Worm (Caenorhabditis elegans) whole organism, young adult: ENCODE measurements around the gene F47B10.3.

Experiments
- B0035.1 ChIP-seq: sonication (generic microtip); optimal IDR thresholded peaks from 2 replicates; lab custom pipeline; 2016; ENCODE audit warnings: missing genetic modification characterization, mild to moderate bottlenecking, missing compliant biosample characterization, missing genotype, missing genetic modification reagents
- B0336.3 ChIP-seq: fragments of 200-800 bp; sonication (Bioruptor generic); IDR thresholded peaks from 2 replicates; pipeline ENCODE4 v1.3.6; 2022; ENCODE audit warnings: missing genetic modification characterization, missing compliant biosample characterization
- C06A6.2 ChIP-seq: fragments of 200-800 bp; sonication (Bioruptor generic); conservative IDR thresholded peaks from 2 replicates; pipeline ENCODE4 v1.3.6; 2022; ENCODE audit warnings: missing genetic modification characterization, missing compliant biosample characterization
- C17E4.6 ChIP-seq: fragments of 200-800 bp; sonication (Bioruptor generic); IDR thresholded peaks from 2 replicates; pipeline ENCODE4 v1.3.6; 2022; ENCODE audit warnings: missing genetic modification reagents, missing genetic modification characterization, missing compliant biosample characterization
- F23B12.7 ChIP-seq: sonication (generic microtip); optimal IDR thresholded peaks from 2 replicates; lab custom pipeline; 2017; ENCODE audit warnings: missing genetic modification characterization, mild to moderate bottlenecking, missing compliant biosample characterization, antibody characterized with exemption, moderate library complexity; ENCODE audit not compliant: insufficient read depth
- K11D2.4 ChIP-seq: fragments of 200-800 bp; sonication (Bioruptor generic); IDR thresholded peaks from 2 replicates; pipeline ENCODE4 v1.3.6; 2022; ENCODE audit warnings: missing genetic modification reagents, missing genetic modification characterization, missing compliant biosample characterization
- K12H6.12 ChIP-seq: fragments of 200-800 bp; sonication (Bioruptor generic); optimal IDR thresholded peaks from 2 replicates; lab custom pipeline; 2018; ENCODE audit warnings: mild to moderate bottlenecking, missing genetic modification characterization, missing compliant biosample characterization
- Y67H2A.10 ChIP-seq: fragments of 200-800 bp; sonication (Bioruptor generic); conservative IDR thresholded peaks from 2 replicates; pipeline ENCODE4 v1.3.6; 2022; ENCODE audit warnings: missing genetic modification reagents, missing genetic modification characterization, missing compliant biosample characterization
- Y79H2A.3 ChIP-seq: fragments of 200-800 bp; sonication (Bioruptor generic); conservative IDR thresholded peaks from 2 replicates; pipeline ENCODE4 v1.3.6; 2022; ENCODE audit warnings: missing genetic modification reagents, missing genetic modification characterization, missing compliant biosample characterization
- Y95B8A.8 ChIP-seq: fragments of 200-800 bp; sonication (Bioruptor generic); IDR thresholded peaks from 2 replicates; pipeline ENCODE4 v1.3.6; 2022; ENCODE audit warnings: missing genetic modification reagents, missing genetic modification characterization, missing compliant biosample characterization
- ZK185.1 ChIP-seq: sonication (generic microtip); optimal IDR thresholded peaks from 2 replicates; lab custom pipeline; 2016; ENCODE audit warnings: mild to moderate bottlenecking, missing genetic modification characterization, missing compliant biosample characterization; ENCODE audit not compliant: poor library complexity, severe bottlenecking
- ama-1 ChIP-seq, 3 experiments: fragments of 150-350 bp in 1 of 3; sonication (generic microtip) in 2 of 3; optimal IDR thresholded peaks; 2 replicates each; lab custom pipeline; 2014 to 2018; ENCODE audit warnings: missing biosample characterization in 2 of 3, missing genetic modification characterization in 2 of 3, missing genetic modification reagents in 2 of 3
- aptf-3 ChIP-seq: fragments of 200-800 bp; sonication (Bioruptor generic); IDR thresholded peaks from 2 replicates; pipeline ENCODE4 v1.3.6; 2022; ENCODE audit warnings: missing genetic modification characterization, missing compliant biosample characterization
- athp-1 ChIP-seq: sonication (generic microtip); optimal IDR thresholded peaks from 2 replicates; lab custom pipeline; 2017; ENCODE audit warnings: mild to moderate bottlenecking, missing genetic modification characterization, missing compliant biosample characterization
- bed-2 ChIP-seq: fragments of 200-800 bp; sonication (Bioruptor generic); IDR thresholded peaks from 2 replicates; pipeline ENCODE4 v1.3.6; 2022; ENCODE audit warnings: missing genetic modification reagents, missing genetic modification characterization, missing compliant biosample characterization
- ceh-58 ChIP-seq: fragments of 200-800 bp; sonication (Bioruptor generic); IDR thresholded peaks from 2 replicates; pipeline ENCODE4 v1.3.6; 2022; ENCODE audit warnings: missing genetic modification characterization, missing compliant biosample characterization
- ceh-91 ChIP-seq: fragments of 200-800 bp; sonication (Bioruptor generic); IDR thresholded peaks from 2 replicates; pipeline ENCODE4 v1.3.6; 2022; ENCODE audit warnings: missing genetic modification reagents, missing genetic modification characterization, missing compliant biosample characterization
- chd-7 ChIP-seq: sonication (generic microtip); optimal IDR thresholded peaks from 2 replicates; lab custom pipeline; 2016; ENCODE audit warnings: mild to moderate bottlenecking, missing genetic modification characterization, moderate library complexity, missing compliant biosample characterization
- dox-1 ChIP-seq: fragments of 200-800 bp; sonication (Bioruptor generic); IDR thresholded peaks from 2 replicates; pipeline ENCODE4 v1.3.6; 2022; ENCODE audit warnings: missing genetic modification reagents, missing genetic modification characterization, missing compliant biosample characterization
- dpl-1 ChIP-seq: fragments of 150-350 bp; optimal IDR thresholded peaks from 2 replicates; lab custom pipeline; 2014; ENCODE audit warnings: missing biosample characterization, missing genetic modification reagents, missing genetic modification characterization
- egl-18 ChIP-seq: fragments of 200-800 bp; sonication (Bioruptor generic); IDR thresholded peaks from 2 replicates; pipeline ENCODE4 v1.3.6; 2022; ENCODE audit warnings: missing genetic modification reagents, missing genetic modification characterization, missing compliant biosample characterization
- egl-44 ChIP-seq: fragments of 200-800 bp; sonication (Bioruptor generic); IDR thresholded peaks from 2 replicates; pipeline ENCODE4 v1.3.6; 2022; ENCODE audit warnings: missing genetic modification reagents, missing genetic modification characterization, missing compliant biosample characterization
- ets-4 ChIP-seq: fragments of 200-800 bp; sonication (Bioruptor generic); optimal IDR thresholded peaks from 2 replicates; lab custom pipeline; 2018; ENCODE audit warnings: mild to moderate bottlenecking, missing genetic modification characterization, missing compliant biosample characterization
- hlh-26 ChIP-seq: fragments of 200-800 bp; sonication (Bioruptor generic); conservative IDR thresholded peaks from 2 replicates; pipeline ENCODE4 v1.3.6; 2022; ENCODE audit warnings: missing genetic modification reagents, missing genetic modification characterization, missing compliant biosample characterization
- hmg-1.2 ChIP-seq: fragments of 200-800 bp; sonication (Bioruptor generic); IDR thresholded peaks from 2 replicates; pipeline ENCODE4 v1.3.6; 2022; ENCODE audit warnings: missing genetic modification reagents, missing genetic modification characterization, missing compliant biosample characterization
- let-607 ChIP-seq, 2 experiments: fragments of 200-800 bp in 1 of 2; sonication (Bioruptor generic) in 1 of 2; sonication (generic microtip) in 1 of 2; optimal IDR thresholded peaks; 2 replicates each; lab custom pipeline; 2016 to 2018; ENCODE audit warnings: mild to moderate bottlenecking in 2 of 2, missing compliant biosample characterization in 2 of 2, missing genetic modification characterization in 2 of 2, moderate library complexity in 2 of 2, missing genotype in 1 of 2
- lin-40 ChIP-seq: sonication (generic microtip); optimal IDR thresholded peaks from 2 replicates; lab custom pipeline; 2016; ENCODE audit warnings: missing genetic modification characterization, mild to moderate bottlenecking, missing compliant biosample characterization, missing genotype, missing genetic modification reagents
- lsl-1 ChIP-seq: fragments of 200-800 bp; sonication (Bioruptor generic); optimal IDR thresholded peaks from 2 replicates; lab custom pipeline; 2018; ENCODE audit warnings: mild to moderate bottlenecking, missing genetic modification characterization, moderate library complexity, missing compliant biosample characterization
- madf-8 ChIP-seq: fragments of 200-800 bp; sonication (Bioruptor generic); conservative IDR thresholded peaks from 2 replicates; pipeline ENCODE4 v1.3.6; 2022; ENCODE audit warnings: missing genetic modification reagents, missing genetic modification characterization, missing compliant biosample characterization
- mes-4 ChIP-seq: sonication (generic microtip); optimal IDR thresholded peaks from 2 replicates; lab custom pipeline; 2016; ENCODE audit warnings: missing genotype, missing genetic modification characterization, missing compliant biosample characterization
- nfya-2 ChIP-seq: fragments of 200-800 bp; sonication (Bioruptor generic); IDR thresholded peaks from 2 replicates; pipeline ENCODE4 v1.3.6; 2022; ENCODE audit warnings: missing genetic modification reagents, missing genetic modification characterization, missing compliant biosample characterization
- nfyb-1 ChIP-seq: fragments of 200-800 bp; sonication (Bioruptor generic); IDR thresholded peaks from 2 replicates; pipeline ENCODE4 v1.3.6; 2022; ENCODE audit warnings: missing genetic modification reagents, missing genetic modification characterization, missing compliant biosample characterization
- nhr-80 ChIP-seq: sonication (generic microtip); optimal IDR thresholded peaks from 2 replicates; lab custom pipeline; 2016; ENCODE audit warnings: missing genetic modification characterization, missing compliant biosample characterization
- repo-1 ChIP-seq: sonication (generic microtip); optimal IDR thresholded peaks from 2 replicates; lab custom pipeline; 2017; ENCODE audit warnings: mild to moderate bottlenecking, missing genetic modification characterization, missing compliant biosample characterization
- tbp1 ChIP-seq: fragments of 200-800 bp; sonication (Bioruptor generic); optimal IDR thresholded peaks from 2 replicates; lab custom pipeline; 2018; ENCODE audit warnings: mild to moderate bottlenecking, missing genetic modification characterization, missing compliant biosample characterization
- tbx-9 ChIP-seq: sonication (generic microtip); optimal IDR thresholded peaks from 2 replicates; lab custom pipeline; 2016; ENCODE audit warnings: borderline replicate concordance, missing genetic modification characterization, inconsistent platforms, missing compliant biosample characterization
- unc-130 ChIP-seq: sonication (generic microtip); optimal IDR thresholded peaks from 2 replicates; lab custom pipeline; 2016; ENCODE audit warnings: missing genetic modification reagents, missing genetic modification characterization, missing compliant biosample characterization
- xnd-1 ChIP-seq: sonication (generic microtip); optimal IDR thresholded peaks from 2 replicates; lab custom pipeline; 2016; ENCODE audit warnings: missing genotype, missing genetic modification reagents, missing genetic modification characterization, missing compliant biosample characterization
- zfh-2 ChIP-seq: fragments of 200-800 bp; sonication (Bioruptor generic); conservative IDR thresholded peaks from 2 replicates; pipeline ENCODE4 v1.3.6; 2022; ENCODE audit warnings: missing genetic modification reagents, missing genetic modification characterization, missing compliant biosample characterization
- ztf-25 ChIP-seq: fragments of 200-800 bp; sonication (Bioruptor generic); IDR thresholded peaks from 2 replicates; pipeline ENCODE4 v1.3.6; 2022; ENCODE audit warnings: missing genetic modification reagents, missing genetic modification characterization, missing compliant biosample characterization
- ztf-6 ChIP-seq: fragments of 200-800 bp; sonication (Bioruptor generic); IDR thresholded peaks from 2 replicates; pipeline ENCODE4 v1.3.6; 2022; ENCODE audit warnings: missing genetic modification reagents, missing genetic modification characterization, missing compliant biosample characterization

The F47B10.3 gene

DNA sequence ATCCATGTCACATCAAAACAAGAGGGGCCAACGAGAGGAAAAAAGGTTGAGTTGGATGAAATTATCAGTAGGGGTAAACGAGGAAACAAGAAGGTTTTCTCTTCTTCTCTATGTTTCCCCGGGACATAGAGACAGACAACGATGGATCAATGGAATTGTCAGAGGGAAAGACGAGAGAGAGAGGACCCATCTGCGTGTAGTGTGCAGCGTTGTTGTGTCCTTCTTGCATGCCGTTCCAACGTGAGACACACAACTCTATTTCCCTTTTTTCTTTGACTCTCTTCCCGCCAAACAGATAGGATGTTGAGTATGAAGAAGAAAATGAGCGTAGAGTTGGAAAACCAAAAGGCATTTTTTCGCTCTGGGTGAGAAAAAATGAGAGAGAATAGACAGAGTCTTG is 9.0 kb downstream of the F47B10.3 start (continued):
- TF ChIP-seq ceh-91 (GFP tag; lab: Robert Waterston, UW) (no peak), mes-4 (tag; lab: Kevin White, UChicago) (no peak), athp-1 (tag; lab: Kevin White, UChicago) (no peak), tbp1 (GFP tag; lab: Kevin White, UChicago) (no peak), nfya-2 (GFP tag; lab: Robert Waterston, UW) (no peak), zfh-2 (GFP tag; lab: Robert Waterston, UW) (no peak), Y67H2A.10 (GFP tag; lab: Robert Waterston, UW) (no peak), C06A6.2 (no peak), madf-8 (GFP tag; lab: Robert Waterston, UW) (no peak), ama-1 (optimal IDR thresholded peaks at IDR 0.05; lab: Kevin White, UChicago) (no peak), ama-1 (GFP tag; optimal IDR thresholded peaks at IDR 0.05; lab: Kevin White, UChicago) (no peak), ztf-6 (GFP tag; lab: Robert Waterston, UW) (no peak), lsl-1 (no peak), dpl-1 (GFP tag; lab: Kevin White, UChicago) (no peak), aptf-3 (no peak), tbx-9 (tag; lab: Kevin White, UChicago) (no peak), ceh-58 (GFP tag; lab: Robert Waterston, UW) (no peak), egl-18 (no peak), let-607 (tag; optimal IDR thresholded peaks at IDR 0.05; lab: Kevin White, UChicago) (no peak), hlh-26 (GFP tag; lab: Robert Waterston, UW) (no peak), dox-1 (GFP tag; lab: Robert Waterston, UW) (peak; percentile 49; the same call in 1 of the 2 replicates), hmg-1.2 (GFP tag; lab: Robert Waterston, UW) (peak; percentile 40; the same call in 1 of the 2 replicates), bed-2 (no peak), repo-1 (tag; lab: Kevin White, UChicago) (no peak), lin-40 (tag; lab: Kevin White, UChicago) (peak; percentile 46), xnd-1 (tag; lab: Kevin White, UChicago) (no peak), Y95B8A.8 (GFP tag; lab: Robert Waterston, UW) (no peak), egl-44 (no peak), K12H6.12 (tag; lab: Kevin White, UChicago) (peak; percentile 57), B0035.1 (tag; lab: Kevin White, UChicago) (no peak), Y79H2A.3 (GFP tag; lab: Robert Waterston, UW) (no peak), ZK185.1 (peak; percentile 31), ets-4 (GFP tag; lab: Kevin White, UChicago) (no peak), ztf-25 (GFP tag; lab: Robert Waterston, UW) (no peak), C17E4.6 (GFP tag; lab: Robert Waterston, UW) (no peak), B0336.3 (GFP tag; lab: Robert Waterston, UW) (no peak), unc-130 (GFP tag; lab: Kevin White, UChicago) (no peak), K11D2.4 (GFP tag; lab: Robert Waterston, UW) (no peak), nhr-80 (no peak), F23B12.7 (no peak), nfyb-1 (GFP tag; lab: Robert Waterston, UW) (no peak), chd-7 (tag; lab: Kevin White, UChicago) (peak; percentile 45)
